Worm (Caenorhabditis elegans) whole organism, L2 larva: ENCODE results near the gene ZK1010.2.
A peak's percentile ranks its signal among the peaks of the same experiment; 100 is the strongest.

Experiments
- C34F6.9 ChIP-seq: fragments of 150-350 bp; optimal IDR thresholded peaks from 2 replicates; lab custom pipeline; 2014; ENCODE audit warnings: missing biosample characterization, missing genetic modification characterization
- F13H6.1 ChIP-seq: sonication (generic microtip); optimal IDR thresholded peaks from 2 replicates; lab custom pipeline; 2016; ENCODE audit warnings: missing genetic modification characterization, missing compliant biosample characterization
- R02D3.7 ChIP-seq: fragments of 150-350 bp; optimal IDR thresholded peaks from 2 replicates; lab custom pipeline; 2014; ENCODE audit warnings: missing biosample characterization, missing genetic modification characterization
- aly-2 ChIP-seq: fragments of 150-350 bp; optimal IDR thresholded peaks from 2 replicates; lab custom pipeline; 2014; ENCODE audit warnings: missing biosample characterization, missing genetic modification characterization
- blmp-1 ChIP-seq: sonication (generic microtip); optimal IDR thresholded peaks from 2 replicates; lab custom pipeline; 2017; ENCODE audit warnings: missing genetic modification characterization, mild to moderate bottlenecking, missing compliant biosample characterization, antibody characterized with exemption, moderate library complexity; ENCODE audit not compliant: insufficient read depth
- ceh-16 ChIP-seq: fragments of 150-350 bp; optimal IDR thresholded peaks from 2 replicates; lab custom pipeline; 2014; ENCODE audit warnings: missing biosample characterization, missing genetic modification characterization
- ceh-82 ChIP-seq: fragments of 150-350 bp; optimal IDR thresholded peaks from 2 replicates; lab custom pipeline; 2014; ENCODE audit warnings: missing biosample characterization, missing genetic modification characterization
- crh-2 ChIP-seq: sonication (generic microtip); optimal IDR thresholded peaks from 2 replicates; lab custom pipeline; 2017; ENCODE audit warnings: missing biosample characterization, missing genetic modification characterization
- egl-27 ChIP-seq: sonication (generic microtip); optimal IDR thresholded peaks from 3 replicates; lab custom pipeline; 2017; ENCODE audit warnings: missing biosample characterization, missing genetic modification reagents, missing genetic modification characterization
- elt-1 ChIP-seq: fragments of 150-350 bp; optimal IDR thresholded peaks from 2 replicates; lab custom pipeline; 2014; ENCODE audit warnings: missing biosample characterization, missing genetic modification characterization
- fos-1 ChIP-seq: fragments of 150-350 bp; optimal IDR thresholded peaks from 2 replicates; lab custom pipeline; 2014; ENCODE audit warnings: missing biosample characterization, missing genetic modification characterization
- gmeb-1 ChIP-seq: fragments of 150-350 bp; optimal IDR thresholded peaks from 2 replicates; lab custom pipeline; 2014; ENCODE audit warnings: missing biosample characterization, missing genetic modification characterization
- lsy-2 ChIP-seq, 2 experiments: fragments of 150-350 bp in 1 of 2; sonication (generic microtip) in 1 of 2; optimal IDR thresholded peaks; 2 replicates each; lab custom pipeline; 2014 to 2017; ENCODE audit warnings: missing biosample characterization in 2 of 2, missing genetic modification characterization in 2 of 2
- mab-5 ChIP-seq: fragments of 150-350 bp; optimal IDR thresholded peaks from 2 replicates; lab custom pipeline; 2014; ENCODE audit warnings: missing biosample characterization, missing genetic modification characterization
- mbf-1 ChIP-seq: sonication (generic microtip); optimal IDR thresholded peaks from 2 replicates; lab custom pipeline; 2017; ENCODE audit warnings: missing biosample characterization, missing genetic modification characterization
- mdl-1 ChIP-seq, 2 experiments: fragments of 150-350 bp in 1 of 2; sonication (generic microtip) in 1 of 2; optimal IDR thresholded peaks; 2 replicates each; lab custom pipeline; 2017; ENCODE audit warnings: missing biosample characterization in 2 of 2, missing genetic modification characterization in 2 of 2
- nhr-10 ChIP-seq: sonication (generic microtip); optimal IDR thresholded peaks from 2 replicates; lab custom pipeline; 2017; ENCODE audit warnings: missing biosample characterization, missing genetic modification characterization
- nhr-11 ChIP-seq: fragments of 150-350 bp; optimal IDR thresholded peaks from 2 replicates; lab custom pipeline; 2014; ENCODE audit warnings: missing biosample characterization, missing genetic modification characterization
- nhr-12 ChIP-seq: fragments of 150-350 bp; optimal IDR thresholded peaks from 2 replicates; lab custom pipeline; 2014; ENCODE audit warnings: missing biosample characterization, missing genetic modification characterization
- nhr-129 ChIP-seq: fragments of 150-350 bp; optimal IDR thresholded peaks from 2 replicates; lab custom pipeline; 2014; ENCODE audit warnings: missing biosample characterization, missing genetic modification characterization
- nhr-23 ChIP-seq: fragments of 150-350 bp; optimal IDR thresholded peaks from 2 replicates; lab custom pipeline; 2014; ENCODE audit warnings: missing biosample characterization, missing genetic modification reagents, missing genetic modification characterization
- nhr-25 ChIP-seq: fragments of 150-350 bp; sonication (generic microtip); optimal IDR thresholded peaks from 3 replicates; lab custom pipeline; 2014; ENCODE audit warnings: missing biosample characterization, missing genetic modification characterization
- nhr-77 ChIP-seq: fragments of 150-350 bp; optimal IDR thresholded peaks from 2 replicates; lab custom pipeline; 2014; ENCODE audit warnings: missing biosample characterization, missing genetic modification characterization
- sem-4 ChIP-seq: fragments of 150-350 bp; optimal IDR thresholded peaks from 2 replicates; lab custom pipeline; 2014; ENCODE audit warnings: missing biosample characterization, missing genetic modification reagents, missing genetic modification characterization
- sma-9 ChIP-seq, 2 experiments: fragments of 150-350 bp in 1 of 2; sonication (generic microtip) in 1 of 2; optimal IDR thresholded peaks; 2 replicates each; lab custom pipeline; 2014 to 2016; ENCODE audit warnings: missing genetic modification characterization in 2 of 2, mild to moderate bottlenecking in 1 of 2, missing biosample characterization in 1 of 2, missing compliant biosample characterization in 1 of 2, missing genetic modification reagents in 1 of 2, moderate library complexity in 1 of 2
- unc-55 ChIP-seq: fragments of 150-350 bp; sonication (generic microtip); optimal IDR thresholded peaks from 3 replicates; lab custom pipeline; 2014; ENCODE audit warnings: missing biosample characterization, missing genetic modification reagents, missing genetic modification characterization
- zag-1 ChIP-seq: fragments of 150-350 bp; optimal IDR thresholded peaks from 2 replicates; lab custom pipeline; 2014; ENCODE audit warnings: missing biosample characterization, missing genetic modification characterization
- ztf-1 ChIP-seq: fragments of 200-800 bp; sonication (Bioruptor generic); conservative IDR thresholded peaks from 2 replicates; pipeline ENCODE4 v1.3.6; 2022; ENCODE audit warnings: missing genetic modification characterization, missing compliant biosample characterization
- ztf-11 ChIP-seq: sonication (generic microtip); optimal IDR thresholded peaks from 2 replicates; lab custom pipeline; 2017; ENCODE audit warnings: missing biosample characterization, missing genetic modification characterization
- ztf-4 ChIP-seq: fragments of 150-350 bp; optimal IDR thresholded peaks from 2 replicates; lab custom pipeline; 2014; ENCODE audit warnings: missing biosample characterization, missing genetic modification characterization

The ZK1010.2 gene

ce11 chrIII:13011927-13012326, 34.3 kb upstream of the ZK1010.2 start (continued):
- TF ChIP-seq R02D3.7 (tag; lab: Kevin White, UChicago) (no peak), aly-2 (tag; lab: Kevin White, UChicago) (no peak), nhr-129 (peak; percentile 58)

- TF ChIP-seq crh-2 (tag; lab: Kevin White, UChicago) (no peak), nhr-23 (tag; lab: Kevin White, UChicago) (no peak), mbf-1 (tag; lab: Kevin White, UChicago) (no peak), ztf-1 (GFP tag; lab: Robert Waterston, UW) (no peak), unc-55 (GFP tag; lab: Kevin White, UChicago) (no peak), egl-27 (tag; lab: Kevin White, UChicago) (no peak), blmp-1 (tag; lab: Kevin White, UChicago) (no peak), ztf-4 (tag; lab: Kevin White, UChicago) (no peak), nhr-10 (tag; lab: Kevin White, UChicago) (no peak)
These were observed 27.5 kb upstream of the ZK1010.2 start, which contains the start of gene snf-7 for ce11 chrIII:13005161-13005560. TSS of gene snf-7 (plus strand) at chrIII:13005461.

- no peak for TF ChIP-seq nhr-25 (tag; lab: Kevin White, UChicago)
- no peak for TF ChIP-seq sem-4 (tag; lab: Kevin White, UChicago)
These were observed 26.7 kb upstream of the ZK1010.2 start for ce11 chrIII:13004316-13004715.

- TF ChIP-seq mab-5 (peak; percentile 12), nhr-77 (tag; lab: Kevin White, UChicago) (no peak), sma-9 (GFP tag; optimal IDR thresholded peaks at IDR 0.05; lab: Kevin White, UChicago) (no peak), sma-9 (tag; optimal IDR thresholded peaks at IDR 0.05; lab: Kevin White, UChicago) (no peak), zag-1 (tag; lab: Kevin White, UChicago) (peak; percentile 7), aly-2 (tag; lab: Kevin White, UChicago) (no peak), fos-1 (tag; lab: Kevin White, UChicago) (peak; percentile 55), nhr-11 (no peak), nhr-129 (peak; percentile 46), gmeb-1 (tag; lab: Kevin White, UChicago) (peak; percentile 14), crh-2 (tag; lab: Kevin White, UChicago) (peak; percentile 71), F13H6.1 (tag; lab: Kevin White, UChicago) (peak; percentile 30), unc-55 (GFP tag; lab: Kevin White, UChicago) (peak; percentile 90), lsy-2 (tag; optimal IDR thresholded peaks at IDR 0.05; lab: Kevin White, UChicago) (peak in 1 of 2 experiments; percentile 70), C34F6.9 (tag; lab: Kevin White, UChicago) (peak; percentile 69), sem-4 (tag; lab: Kevin White, UChicago) (peak; percentile 55), ztf-1 (GFP tag; lab: Robert Waterston, UW) (no peak), egl-27 (tag; lab: Kevin White, UChicago) (peak; percentile 18)
These were observed 24.4 kb upstream of the ZK1010.2 start, which contains the start of gene ZK1010.10 for ce11 chrIII:13002098-13002497. TSS of gene ZK1010.10 (plus strand) at chrIII:13002383.

- no peak for TF ChIP-seq nhr-12
- TF ChIP-seq ceh-82 (tag; lab: Kevin White, UChicago): no peak
- no peak for TF ChIP-seq elt-1 (tag; lab: Kevin White, UChicago)
- no peak for TF ChIP-seq ztf-11 (tag; lab: Kevin White, UChicago)
- peak; percentile 54 for TF ChIP-seq fos-1 (tag; lab: Kevin White, UChicago)
- no peak for TF ChIP-seq lsy-2 (tag; optimal IDR thresholded peaks at IDR 0.05; lab: Kevin White, UChicago)
- no peak for TF ChIP-seq mdl-1 (tag; optimal IDR thresholded peaks at IDR 0.05; lab: Kevin White, UChicago)
These were observed 22.8 kb upstream of the ZK1010.2 start, which contains the start of gene ZK1010.8 for ce11 chrIII:13000457-13000856. TSS of gene ZK1010.8 (minus strand) at chrIII:13000670.

ce11 chrIII:12998252-12998651, 20.6 kb upstream of the ZK1010.2 start:
- no peak for TF ChIP-seq sem-4 (tag; lab: Kevin White, UChicago)
- TF ChIP-seq aly-2 (tag; lab: Kevin White, UChicago): no peak
- TF ChIP-seq ceh-16 (tag; lab: Kevin White, UChicago): no peak
- no peak for TF ChIP-seq fos-1 (tag; lab: Kevin White, UChicago)
